Fruit fly (Drosophila melanogaster) whole organism, adult: ENCODE measurements around the gene TTLL1A.

ENCODE experiments used
- CG11617 ChIP-seq: fragments of 200-800 bp; sonication (Bioruptor generic); optimal IDR thresholded peaks from 2 replicates; lab custom pipeline; 2017; ENCODE audit warnings: mild to moderate bottlenecking, missing biosample characterization, missing genetic modification reagents, missing genetic modification characterization
- CG1620 ChIP-seq: fragments of 200-800 bp; sonication (Bioruptor generic); optimal IDR thresholded peaks from 2 replicates; lab custom pipeline; 2016; ENCODE audit warnings: missing biosample characterization, missing genetic modification characterization
- CG7045 ChIP-seq: fragments of 200-800 bp; sonication (Bioruptor generic); optimal IDR thresholded peaks from 2 replicates; lab custom pipeline; 2017; ENCODE audit warnings: missing biosample characterization, mild to moderate bottlenecking, missing genetic modification characterization
- CG7101 ChIP-seq: fragments of 200-800 bp; sonication (Bioruptor generic); optimal IDR thresholded peaks from 2 replicates; lab custom pipeline; 2018; ENCODE audit warnings: missing biosample characterization, mild to moderate bottlenecking, missing genetic modification characterization, moderate library complexity
- bab1 ChIP-seq: fragments of 200-800 bp; sonication (Bioruptor generic); optimal IDR thresholded peaks from 3 replicates; lab custom pipeline; 2019; ENCODE audit warnings: missing biosample characterization, mild to moderate bottlenecking, missing genetic modification characterization, moderate library complexity
- cnc ChIP-seq, 2 experiments: fragments of >200 bp; optimal IDR thresholded peaks; 2 replicates each; lab custom pipeline; 2017
- ovo ChIP-seq: fragments of 200-800 bp; sonication (Bioruptor generic); optimal IDR thresholded peaks from 2 replicates; lab custom pipeline; 2016; ENCODE audit warnings: missing biosample characterization, missing genetic modification characterization

dm6 chrX:17186432-17186831, 16.0 kb downstream of the TTLL1A start:
- TF ChIP-seq CG1620 (GFP tag; lab: Kevin White, UChicago) (no peak), bab1 (GFP tag; lab: Kevin White, UChicago) (no peak), cnc (optimal IDR thresholded peaks at IDR 0.05; lab: Kevin White, UChicago) (no peak), ovo (GFP tag; lab: Kevin White, UChicago) (no peak), CG11617 (GFP tag; lab: Kevin White, UChicago) (no peak), CG7045 (no peak), CG7101 (tag; lab: Kevin White, UChicago) (peak; percentile 7)
